Worm (Caenorhabditis elegans): Measurements from ENCODE around the gene K09F6.9.
"Not testable (repeated sequence)": the region's sequence is repeated elsewhere in the genome, so short reads cannot be mapped to it uniquely, and the experiment has no call there.

Gene K09F6.9

DNA sequence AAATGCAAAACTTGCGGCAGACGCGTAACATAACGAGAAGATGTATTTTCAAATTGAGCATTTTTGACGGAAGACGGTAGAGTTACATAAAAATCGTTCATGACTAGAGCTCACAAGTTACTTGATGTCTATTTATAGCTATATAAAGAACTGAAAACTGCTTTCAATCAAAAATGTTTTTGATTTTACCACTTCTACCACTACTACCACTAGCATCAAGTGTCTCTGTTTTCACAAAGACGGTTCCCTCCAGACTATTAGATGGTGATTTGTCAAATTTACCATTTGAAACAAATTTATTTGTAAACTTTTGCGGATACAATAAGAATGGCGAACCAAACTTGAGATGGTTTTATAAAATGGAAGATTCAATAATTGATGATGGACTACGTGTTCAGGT, at the start of gene K09F6.9:
Gene K09F6.9 (minus strand): TSS at position 101 of the 400 bp plus-strand sequence.
- TF ChIP-seq lin-13 (GFP tag; optimal IDR thresholded peaks at IDR 0.05); ztf-1 (GFP tag; conservative IDR thresholded peaks at IDR 0.05); ceh-16 (tag; optimal IDR thresholded peaks at IDR 0.05): not testable (repeated sequence)

DNA sequence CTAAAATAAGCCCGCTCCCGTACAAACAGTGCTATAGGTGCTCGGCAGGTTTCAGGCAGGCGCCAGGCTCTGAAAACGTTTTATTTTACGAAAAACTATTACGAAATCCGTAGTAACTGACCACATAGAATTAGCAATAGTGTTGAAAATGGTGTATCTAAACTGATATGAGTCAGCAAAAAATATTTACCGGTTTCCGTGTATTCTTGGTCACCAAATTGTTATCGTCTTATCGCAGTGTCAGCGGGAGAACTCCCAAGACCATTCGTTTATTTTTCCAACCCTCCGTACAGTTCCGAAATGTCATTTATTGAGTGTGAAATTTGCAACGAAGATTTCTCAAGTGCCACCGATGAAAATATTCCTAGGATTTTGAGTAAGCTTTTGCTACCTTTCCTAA, 49.7 kb upstream of the K09F6.9 start, which contains the start of gene F43C11.8:
Gene F43C11.8 (plus strand): TSS at position 301 of the 400 bp plus-strand sequence.
- no peak for TF ChIP-seq nhr-23 (tag; optimal IDR thresholded peaks at IDR 0.05)
- no peak for TF ChIP-seq lin-39 (tag; optimal IDR thresholded peaks at IDR 0.05)
- TF ChIP-seq nhr-77 (tag; optimal IDR thresholded peaks at IDR 0.05): no peak
- TF ChIP-seq ceh-16 (tag; optimal IDR thresholded peaks at IDR 0.05): no peak
- TF ChIP-seq fos-1 (tag; optimal IDR thresholded peaks at IDR 0.05): peak; percentile 1
- TF ChIP-seq zag-1 (tag; optimal IDR thresholded peaks at IDR 0.05): no peak
- no peak for TF ChIP-seq mbf-1 (tag; optimal IDR thresholded peaks at IDR 0.05)
- no peak for TF ChIP-seq nhr-25 (tag; optimal IDR thresholded peaks at IDR 0.05)

DNA sequence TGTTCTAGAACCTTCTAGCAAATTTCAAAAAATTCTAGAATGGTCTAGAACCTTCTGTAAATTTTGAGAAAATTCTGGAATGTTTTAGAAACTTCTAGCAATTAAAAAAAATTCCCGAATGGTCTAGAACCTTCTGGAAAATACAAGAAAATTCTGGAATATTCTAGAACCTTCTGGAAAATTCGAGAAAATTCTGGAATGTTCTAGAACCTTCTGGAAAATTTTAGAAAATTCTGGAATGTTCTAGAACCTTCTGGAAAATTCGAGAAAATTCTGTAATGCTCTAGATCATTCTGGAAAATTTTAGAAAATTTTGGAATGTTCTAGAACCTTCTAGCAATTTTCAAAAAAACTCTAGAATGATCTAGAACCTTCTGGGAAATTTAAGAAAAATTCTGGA, 48.0 kb upstream of the K09F6.9 start:
- TF ChIP-seq nhr-23 (tag; optimal IDR thresholded peaks at IDR 0.05) (no peak), fos-1 (tag; optimal IDR thresholded peaks at IDR 0.05) (no peak), ceh-82 (tag; optimal IDR thresholded peaks at IDR 0.05) (no peak), elt-3 (tag; optimal IDR thresholded peaks at IDR 0.05) (no peak)

DNA sequence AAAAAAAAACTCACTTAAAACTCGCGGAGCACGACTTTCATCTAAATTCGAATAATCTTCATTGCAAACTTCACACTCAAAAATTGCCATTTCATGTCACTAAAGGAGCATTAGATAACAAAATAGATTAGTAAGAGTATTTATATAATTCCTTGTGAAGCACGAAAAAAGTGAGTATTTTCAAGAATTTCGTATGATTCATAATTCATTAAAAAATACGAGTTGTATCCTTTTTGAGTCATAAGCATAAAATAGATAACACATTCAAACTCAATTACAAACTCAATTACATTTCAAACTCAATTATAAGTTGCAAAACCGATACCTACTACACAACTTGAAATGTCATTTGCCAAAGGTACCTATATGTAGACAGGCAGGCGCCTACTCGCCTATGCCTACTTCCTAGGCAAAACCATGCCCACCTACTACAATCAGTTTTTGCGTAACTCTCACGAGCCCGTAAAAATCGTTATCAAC, 46.5 kb upstream of the K09F6.9 start, which contains the start of the genes ZK1240.8 and ZK1240.1:
Gene ZK1240.8 (minus strand): TSS at position 101 of the 480 bp plus-strand sequence.
Gene ZK1240.1 (plus strand): TSS at position 430 of the 480 bp plus-strand sequence.
- TF ChIP-seq elt-1 (tag; optimal IDR thresholded peaks at IDR 0.05): no peak
- no peak for TF ChIP-seq lin-39 (tag; optimal IDR thresholded peaks at IDR 0.05)
- TF ChIP-seq blmp-1 (tag; optimal IDR thresholded peaks at IDR 0.05; ENCODE audit: insufficient read depth): no peak
- TF ChIP-seq fos-1 (tag; optimal IDR thresholded peaks at IDR 0.05): no peak

DNA sequence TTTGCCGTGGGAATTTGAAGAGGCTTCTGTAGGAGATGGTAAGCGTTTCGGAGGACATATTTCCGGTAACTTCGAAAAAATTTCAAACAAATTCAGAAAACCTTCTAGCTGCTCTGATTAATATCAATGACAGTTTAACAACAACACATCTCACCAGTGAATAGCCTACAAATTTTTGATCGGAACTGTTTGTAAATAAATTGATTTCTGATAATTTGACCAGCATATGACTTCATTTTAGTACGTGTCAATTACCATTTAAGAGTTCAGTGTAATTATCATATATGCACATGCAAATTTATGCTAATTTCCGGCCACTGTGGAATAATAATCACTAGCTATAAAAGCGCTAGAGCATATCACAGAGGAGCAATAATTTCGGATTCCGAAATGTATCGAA, 42.5 kb upstream of the K09F6.9 start, which contains the start of gene ZK1240.11:
Gene ZK1240.11 (plus strand): TSS at position 301 of the 400 bp plus-strand sequence.
- TF ChIP-seq unc-55 (GFP tag; optimal IDR thresholded peaks at IDR 0.05): no peak
- TF ChIP-seq sma-3 (GFP tag; optimal IDR thresholded peaks at IDR 0.05): no peak
- TF ChIP-seq egl-27 (tag; optimal IDR thresholded peaks at IDR 0.05): no peak

DNA sequence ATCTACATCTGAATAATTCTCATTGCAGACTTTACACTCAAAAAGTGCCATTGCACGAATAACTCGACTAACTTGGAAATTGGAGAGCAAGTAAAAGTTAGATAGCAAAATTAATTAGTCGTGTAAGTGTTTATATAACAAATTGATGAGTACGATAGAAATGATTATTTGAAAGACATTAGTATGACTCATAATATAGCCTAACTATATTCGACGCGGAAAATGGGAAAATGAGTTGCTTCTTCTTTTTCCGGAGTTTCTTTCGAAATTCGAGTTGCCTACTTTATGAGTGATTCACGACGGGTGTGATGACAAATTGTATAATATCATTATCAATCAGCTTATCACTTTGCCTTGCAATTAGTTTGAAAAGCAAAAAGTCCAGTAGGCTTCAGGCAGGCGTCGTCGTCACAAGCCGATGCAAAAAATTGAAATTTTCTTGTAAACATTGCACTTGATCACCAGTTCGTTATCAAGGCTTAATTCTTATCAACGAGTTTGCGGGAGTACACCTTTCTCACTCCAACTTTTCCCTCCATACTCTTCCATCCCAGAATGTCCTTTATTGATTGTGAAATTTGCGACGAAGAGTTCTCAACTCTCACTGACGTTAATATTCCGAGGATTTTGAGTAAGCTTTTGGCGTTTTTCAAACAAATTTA, 40.5 kb upstream of the K09F6.9 start, which contains the start of the genes ZK1240.6 and ZK1240.2:
Gene ZK1240.6 (minus strand): TSS at position 51 of the 662 bp plus-strand sequence.
Gene ZK1240.2 (plus strand): TSS at position 520 of the 662 bp plus-strand sequence.
- TF ChIP-seq fos-1 (tag; optimal IDR thresholded peaks at IDR 0.05) (peak; percentile 76), sma-9 (GFP tag; optimal IDR thresholded peaks at IDR 0.05) (peak; percentile 21), sma-9 (tag; optimal IDR thresholded peaks at IDR 0.05) (no peak), aly-2 (tag; optimal IDR thresholded peaks at IDR 0.05) (no peak)

DNA sequence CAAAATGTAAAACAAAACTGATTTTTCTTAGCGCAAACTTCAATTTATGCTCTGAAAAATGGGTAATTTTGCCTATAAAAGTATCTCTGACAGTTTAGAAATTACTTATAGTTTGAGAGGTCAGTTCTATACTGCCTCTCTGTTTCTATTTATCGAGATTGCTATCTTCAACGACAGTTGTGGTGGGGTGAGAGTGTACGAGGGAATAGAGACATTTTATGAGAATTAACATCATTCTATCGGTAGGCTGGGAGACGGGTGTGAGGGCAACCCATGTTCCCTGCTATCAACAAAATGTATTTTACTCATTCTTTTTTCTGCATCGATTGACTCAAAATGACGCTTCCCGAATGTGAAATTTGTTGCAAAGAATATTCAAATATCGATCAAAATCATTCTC, 37.6 kb upstream of the K09F6.9 start, which contains the start of gene ZK1240.3:
Gene ZK1240.3 (plus strand): TSS at position 238 of the 400 bp plus-strand sequence.
- TF ChIP-seq fos-1 (tag; optimal IDR thresholded peaks at IDR 0.05) (peak; percentile 87), peb-1 (tag; optimal IDR thresholded peaks at IDR 0.05) (no peak)

DNA sequence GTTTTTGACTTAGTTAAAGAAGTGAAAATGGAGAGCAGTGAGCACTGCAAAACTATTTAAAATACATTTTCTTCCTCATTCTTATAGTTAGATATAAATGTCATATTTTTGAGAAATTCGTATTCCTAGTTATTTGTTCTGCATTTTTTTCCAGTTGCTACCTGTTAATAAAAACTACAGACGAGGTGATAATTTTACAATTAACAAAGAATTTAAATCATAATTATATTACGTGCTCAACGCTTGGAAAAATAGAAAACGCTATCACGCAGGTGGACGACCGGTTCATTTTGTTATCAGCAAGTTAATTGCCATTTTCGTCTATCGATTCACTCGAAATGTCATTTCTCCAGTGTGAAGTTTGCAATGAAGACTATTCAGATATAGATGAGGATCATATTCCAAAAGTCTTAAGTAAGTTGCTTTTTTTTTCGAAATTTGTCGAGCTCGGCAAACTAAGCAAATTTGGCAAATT, 35.4 kb upstream of the K09F6.9 start, which contains the start of the genes ZK1240.5 and ZK1240.9:
Gene ZK1240.5 (minus strand): TSS at position 51 of the 475 bp plus-strand sequence.
Gene ZK1240.9 (plus strand): TSS at position 307 of the 475 bp plus-strand sequence.
- TF ChIP-seq ztf-1 (GFP tag; conservative IDR thresholded peaks at IDR 0.05) (no peak), fos-1 (tag; optimal IDR thresholded peaks at IDR 0.05) (peak; percentile 21), ZK546.5 (tag; optimal IDR thresholded peaks at IDR 0.05) (no peak)

DNA sequence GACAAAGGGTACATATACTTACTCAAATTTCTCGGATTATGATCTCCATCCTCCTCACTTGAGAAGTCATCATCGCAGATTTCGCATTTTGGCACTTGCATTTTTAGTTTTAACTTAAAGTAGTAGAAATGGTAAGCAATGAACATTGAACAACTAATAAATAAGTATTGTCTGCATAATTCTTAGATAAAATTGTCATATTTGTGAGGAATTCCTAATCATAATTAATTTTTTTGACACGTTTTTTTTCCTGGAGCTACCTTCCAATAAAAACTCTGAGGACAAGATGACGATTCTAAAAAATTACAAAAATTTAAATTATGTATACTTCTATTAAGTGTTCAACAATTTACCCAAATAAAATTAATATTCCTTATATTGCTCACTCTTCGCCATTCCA, 30.2 kb upstream of the K09F6.9 start, which contains the start of the genes trim-21 and B0281.1:
Gene trim-21 (minus strand): TSS at position 101 of the 400 bp plus-strand sequence.
Gene B0281.1 (plus strand): TSS at position 321 of the 400 bp plus-strand sequence.
- TF ChIP-seq lin-13 (GFP tag; optimal IDR thresholded peaks at IDR 0.05): no peak
